Fruit fly (Drosophila melanogaster) whole organism, embryonic: Measurements from ENCODE around the gene AstCC.

Experiments used
- Aef1 ChIP-seq: fragments of 200-800 bp; sonication (Bioruptor generic); IDR thresholded peaks from 3 replicates; pipeline ENCODE4 v1.3.6; 2022; ENCODE audit warnings: missing biosample characterization, missing genetic modification characterization
- Antp ChIP-seq: fragments of 200-800 bp; sonication (Bioruptor generic); optimal IDR thresholded peaks from 3 replicates; lab custom pipeline; 2016; ENCODE audit warnings: missing biosample characterization, missing genetic modification characterization
- BtbVII ChIP-seq: fragments of 200-800 bp; sonication (Bioruptor generic); optimal IDR thresholded peaks from 3 replicates; lab custom pipeline; 2017; ENCODE audit warnings: missing biosample characterization, mild to moderate bottlenecking, missing genetic modification characterization
- C15 ChIP-seq: fragments of 200-800 bp; sonication (Bioruptor generic); IDR thresholded peaks from 3 replicates; pipeline ENCODE4 v1.3.6; 2022; ENCODE audit warnings: missing biosample characterization, missing genetic modification characterization
- CG10321 ChIP-seq: fragments of 200-800 bp; sonication (Bioruptor generic); IDR thresholded peaks from 2 replicates; pipeline ENCODE4 v1.3.6; 2022; ENCODE audit warnings: missing biosample characterization, missing genetic modification characterization
- CG11723 ChIP-seq: fragments of 200-800 bp; sonication (Bioruptor generic); optimal IDR thresholded peaks from 2 replicates; lab custom pipeline; 2017; ENCODE audit warnings: missing biosample characterization, mild to moderate bottlenecking, missing genetic modification characterization
- CG12659 ChIP-seq: fragments of 200-800 bp; sonication (Bioruptor generic); optimal IDR thresholded peaks from 3 replicates; lab custom pipeline; 2017; ENCODE audit warnings: mild to moderate bottlenecking, missing biosample characterization, missing genetic modification reagents, missing genetic modification characterization
- CG13123 ChIP-seq: fragments of 200-800 bp; sonication (Bioruptor generic); optimal IDR thresholded peaks from 2 replicates; lab custom pipeline; 2016; ENCODE audit warnings: missing biosample characterization, missing genetic modification characterization
- CG15269 ChIP-seq: fragments of 200-800 bp; sonication (Bioruptor generic); optimal IDR thresholded peaks from 2 replicates; lab custom pipeline; 2018; ENCODE audit warnings: missing biosample characterization, mild to moderate bottlenecking, missing genetic modification characterization, moderate library complexity
- CG17912 ChIP-seq: fragments of 200-800 bp; sonication (Bioruptor generic); optimal IDR thresholded peaks from 2 replicates; lab custom pipeline; 2018; ENCODE audit warnings: missing biosample characterization, mild to moderate bottlenecking, missing genetic modification characterization
- CG18476 ChIP-seq: fragments of 200-800 bp; sonication (Bioruptor generic); optimal IDR thresholded peaks from 2 replicates; lab custom pipeline; 2016; ENCODE audit warnings: missing biosample characterization, mild to moderate bottlenecking, missing genetic modification characterization
- CG18764 ChIP-seq: fragments of 200-800 bp; sonication (Bioruptor generic); optimal IDR thresholded peaks from 3 replicates; lab custom pipeline; 2016; ENCODE audit warnings: missing biosample characterization, missing genetic modification characterization
- CG2116 ChIP-seq: fragments of 200-800 bp; sonication (Bioruptor generic); optimal IDR thresholded peaks from 3 replicates; lab custom pipeline; 2018; ENCODE audit warnings: missing biosample characterization, mild to moderate bottlenecking, missing genetic modification characterization
- CG2199 ChIP-seq: fragments of 200-800 bp; sonication (Bioruptor generic); IDR thresholded peaks from 3 replicates; pipeline ENCODE4 v1.3.6; 2022; ENCODE audit warnings: missing biosample characterization, missing genetic modification characterization
- CG3847 ChIP-seq: fragments of 200-800 bp; sonication (Bioruptor generic); IDR thresholded peaks from 2 replicates; pipeline ENCODE4 v1.3.6; 2022; ENCODE audit warnings: missing biosample characterization, missing genetic modification characterization
- CG4360 ChIP-seq: fragments of 200-800 bp; sonication (Bioruptor generic); IDR thresholded peaks from 2 replicates; pipeline ENCODE4 v1.3.6; 2022; ENCODE audit warnings: missing biosample characterization, missing genetic modification characterization
- CG6854 ChIP-seq: fragments of 200-800 bp; sonication (Bioruptor generic); optimal IDR thresholded peaks from 3 replicates; lab custom pipeline; 2017; ENCODE audit warnings: missing biosample characterization, mild to moderate bottlenecking, missing genetic modification characterization
- CG7987 ChIP-seq: fragments of 200-800 bp; sonication (Bioruptor generic); optimal IDR thresholded peaks from 2 replicates; lab custom pipeline; 2018; ENCODE audit warnings: missing biosample characterization, mild to moderate bottlenecking, missing genetic modification characterization, moderate library complexity
- Camta ChIP-seq: fragments of 200-800 bp; sonication (Bioruptor generic); optimal IDR thresholded peaks from 2 replicates; lab custom pipeline; 2016; ENCODE audit warnings: missing biosample characterization, missing genetic modification characterization
- Chrac-16 ChIP-seq: fragments of 200-800 bp; sonication (Bioruptor generic); optimal IDR thresholded peaks from 3 replicates; lab custom pipeline; 2016; ENCODE audit warnings: missing biosample characterization, missing genetic modification characterization
- CrebB ChIP-seq: fragments of 200-800 bp; sonication (Bioruptor generic); optimal IDR thresholded peaks from 3 replicates; lab custom pipeline; 2018; ENCODE audit warnings: missing biosample characterization, mild to moderate bottlenecking, missing genetic modification characterization
- Dek ChIP-seq: fragments of 200-800 bp; sonication (Bioruptor generic); optimal IDR thresholded peaks from 3 replicates; lab custom pipeline; 2019; ENCODE audit warnings: missing biosample characterization, mild to moderate bottlenecking, missing genetic modification characterization, moderate library complexity
- Dip3 ChIP-seq: fragments of 200-800 bp; sonication (Bioruptor generic); optimal IDR thresholded peaks from 3 replicates; lab custom pipeline; 2016; ENCODE audit warnings: missing biosample characterization, missing genetic modification characterization
- Doc2 ChIP-seq: fragments of 200-800 bp; sonication (Bioruptor generic); IDR thresholded peaks from 2 replicates; pipeline ENCODE4 v1.3.6; 2022; ENCODE audit warnings: missing biosample characterization, missing genetic modification characterization
- Gug ChIP-seq: fragments of 200-800 bp; sonication (Bioruptor generic); IDR thresholded peaks from 4 replicates; pipeline ENCODE4 v1.3.6; 2022; ENCODE audit warnings: missing biosample characterization, missing genetic modification characterization
- HHEX ChIP-seq: fragments of 200-800 bp; sonication (Bioruptor generic); optimal IDR thresholded peaks from 3 replicates; lab custom pipeline; 2017; ENCODE audit warnings: missing biosample characterization, mild to moderate bottlenecking, missing genetic modification characterization, missing genetic modification reagents
- Hr78 ChIP-seq, 2 experiments: fragments of 200-800 bp in 1 of 2; fragments of >200 bp in 1 of 2; sonication (Bioruptor generic) in 1 of 2; optimal IDR thresholded peaks; 2 replicates each; lab custom pipeline; 2017 to 2019; ENCODE audit warnings: missing biosample characterization in 2 of 2, missing genetic modification characterization in 2 of 2, mild to moderate bottlenecking in 1 of 2, moderate library complexity in 1 of 2
- Sin3A ChIP-seq: fragments of >200 bp; optimal IDR thresholded peaks from 2 replicates; lab custom pipeline; 2018
- Spps ChIP-seq: fragments of 200-800 bp; sonication (Bioruptor generic); optimal IDR thresholded peaks from 2 replicates; lab custom pipeline; 2018; ENCODE audit warnings: missing biosample characterization, mild to moderate bottlenecking, missing genetic modification characterization
- Sry-δ ChIP-seq: fragments of 200-800 bp; sonication (Bioruptor generic); optimal IDR thresholded peaks from 2 replicates; lab custom pipeline; 2016; ENCODE audit warnings: missing biosample characterization, missing genetic modification characterization
- Vsx1 ChIP-seq: fragments of 200-800 bp; sonication (Bioruptor generic); optimal IDR thresholded peaks from 2 replicates; lab custom pipeline; 2017; ENCODE audit warnings: missing biosample characterization, mild to moderate bottlenecking, missing genetic modification characterization, missing genetic modification reagents
- Xrp1 ChIP-seq: fragments of 200-800 bp; sonication (Bioruptor generic); IDR thresholded peaks from 2 replicates; pipeline ENCODE4 v1.3.6; 2022; ENCODE audit warnings: missing biosample characterization, missing genetic modification characterization
- ac ChIP-seq: fragments of 200-800 bp; sonication (Bioruptor generic); optimal IDR thresholded peaks from 3 replicates; lab custom pipeline; 2017; ENCODE audit warnings: missing biosample characterization, mild to moderate bottlenecking, missing genetic modification characterization
- ato ChIP-seq: fragments of 200-800 bp; sonication (Bioruptor generic); IDR thresholded peaks from 2 replicates; pipeline ENCODE4 v1.3.6; 2022; ENCODE audit warnings: missing biosample characterization, missing genetic modification characterization; ENCODE audit not compliant: partially characterized antibody
- bcd ChIP-seq: fragments of 200-800 bp; sonication (Bioruptor generic); optimal IDR thresholded peaks from 2 replicates; lab custom pipeline; 2017; ENCODE audit warnings: missing biosample characterization, mild to moderate bottlenecking, missing genetic modification characterization
- cad ChIP-seq: fragments of >200 bp; optimal IDR thresholded peaks from 2 replicates; lab custom pipeline; 2017; ENCODE audit warnings: missing biosample characterization, missing genetic modification characterization
- dysf ChIP-seq: fragments of 200-800 bp; sonication (Bioruptor generic); IDR thresholded peaks from 3 replicates; pipeline ENCODE4 v1.3.6; 2022; ENCODE audit warnings: missing biosample characterization, missing genetic modification characterization
- eyg ChIP-seq: fragments of 200-800 bp; sonication (Bioruptor generic); optimal IDR thresholded peaks from 3 replicates; lab custom pipeline; 2016; ENCODE audit warnings: missing biosample characterization, missing genetic modification characterization
- fd96Cb ChIP-seq: fragments of 200-800 bp; sonication (Bioruptor generic); optimal IDR thresholded peaks from 2 replicates; lab custom pipeline; 2018; ENCODE audit warnings: missing biosample characterization, mild to moderate bottlenecking, missing genetic modification characterization, moderate library complexity
- gcm2 ChIP-seq: fragments of 200-800 bp; sonication (Bioruptor generic); optimal IDR thresholded peaks from 2 replicates; lab custom pipeline; 2016; ENCODE audit warnings: missing biosample characterization, missing genetic modification characterization
- h ChIP-seq: fragments of >200 bp; optimal IDR thresholded peaks from 2 replicates; lab custom pipeline; 2017
- jing ChIP-seq: fragments of 200-800 bp; sonication (Bioruptor generic); optimal IDR thresholded peaks from 2 replicates; lab custom pipeline; 2018; ENCODE audit warnings: missing biosample characterization, mild to moderate bottlenecking, missing genetic modification characterization
- nom ChIP-seq: fragments of 200-800 bp; sonication (Bioruptor generic); optimal IDR thresholded peaks from 2 replicates; lab custom pipeline; 2017; ENCODE audit warnings: missing biosample characterization, missing genetic modification characterization, mild to moderate bottlenecking, moderate library complexity, missing genetic modification reagents
- row ChIP-seq: fragments of 200-800 bp; sonication (Bioruptor generic); IDR thresholded peaks from 3 replicates; pipeline ENCODE4 v1.3.6; 2022; ENCODE audit warnings: missing biosample characterization, missing genetic modification characterization
- sd ChIP-seq: fragments of 200-800 bp; sonication (Bioruptor generic); optimal IDR thresholded peaks from 3 replicates; lab custom pipeline; 2018; ENCODE audit warnings: missing biosample characterization, mild to moderate bottlenecking, missing genetic modification characterization, moderate library complexity
- sr ChIP-seq: fragments of 200-800 bp; sonication (Bioruptor generic); IDR thresholded peaks from 3 replicates; pipeline ENCODE4 v1.3.6; 2022; ENCODE audit warnings: missing biosample characterization, missing genetic modification characterization
- tap ChIP-seq: fragments of 200-800 bp; optimal IDR thresholded peaks from 3 replicates; lab custom pipeline; 2019; ENCODE audit warnings: missing biosample characterization, mild to moderate bottlenecking, missing genetic modification characterization, moderate library complexity
- tgo ChIP-seq: fragments of 200-800 bp; sonication (Bioruptor generic); IDR thresholded peaks from 3 replicates; pipeline ENCODE4 v1.3.6; 2022; ENCODE audit warnings: missing biosample characterization, missing genetic modification characterization
- yki ChIP-seq: fragments of >200 bp; optimal IDR thresholded peaks from 3 replicates; lab custom pipeline; 2018
- z ChIP-seq: fragments of 200-800 bp; sonication (Bioruptor generic); IDR thresholded peaks from 3 replicates; pipeline ENCODE4 v1.3.6; 2022; ENCODE audit warnings: missing biosample characterization, missing genetic modification characterization
- zen ChIP-seq: fragments of 200-800 bp; sonication (Bioruptor generic); optimal IDR thresholded peaks from 3 replicates; lab custom pipeline; 2018; ENCODE audit warnings: missing biosample characterization, mild to moderate bottlenecking, missing genetic modification characterization, moderate library complexity

AstCC gene

DNA sequence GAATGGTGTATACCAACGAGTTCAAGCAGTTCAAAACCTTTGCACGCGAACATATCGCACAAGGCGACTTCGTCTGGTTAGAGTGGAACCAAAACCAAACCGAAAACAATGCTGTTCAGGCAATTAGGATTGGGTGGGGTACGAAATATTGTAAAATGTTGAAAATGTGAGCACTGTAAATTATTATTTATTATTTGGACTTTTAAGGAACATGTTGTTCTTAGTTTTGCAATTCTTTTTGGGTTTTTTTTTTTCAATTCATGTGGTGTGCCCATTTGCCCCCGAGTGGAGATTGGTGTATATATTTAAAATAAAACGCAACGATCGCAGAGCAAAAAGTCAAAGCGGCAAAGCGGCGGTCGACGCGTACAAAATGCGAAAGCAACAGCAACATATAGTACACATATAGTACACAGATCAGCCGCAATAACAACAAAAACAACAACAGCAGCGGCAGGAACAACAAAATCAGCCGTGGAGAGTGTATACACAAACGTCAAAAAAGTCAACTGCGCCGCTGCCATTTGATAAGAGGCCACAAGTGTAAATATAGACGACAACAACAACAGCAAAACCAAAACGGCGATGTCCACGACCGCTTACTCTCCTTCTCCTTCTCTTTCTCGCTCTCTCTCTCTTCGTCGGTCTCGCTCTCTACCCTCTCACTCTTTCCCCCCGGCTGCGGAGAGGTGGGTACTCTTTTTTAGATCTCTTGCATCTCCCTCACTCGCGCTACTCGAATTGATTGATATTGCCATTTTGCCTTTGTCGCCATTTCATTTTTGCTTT lies 40.2 kb downstream of the AstCC start (continued):
- TF ChIP-seq z (no peak), tap (peak; percentile 25), Aef1 (GFP tag; lab: Robert Waterston, UW) (peak; percentile 74), CG15269 (tag; lab: Kevin White, UChicago) (peak; percentile 36), Dek (peak; percentile 13), Camta (GFP tag; lab: Kevin White, UChicago) (no peak), CG7987 (GFP tag; lab: Kevin White, UChicago) (peak; percentile 19), zen (tag; lab: Kevin White, UChicago) (no peak), jing (GFP tag; lab: Kevin White, UChicago) (no peak), CG6854 (GFP tag; lab: Kevin White, UChicago) (peak; percentile 18), Dip3 (GFP tag; lab: Kevin White, UChicago) (peak; percentile 66), yki (lab: Kevin White, UChicago) (peak; percentile 32), gcm2 (no peak), Antp (GFP tag; lab: Kevin White, UChicago) (no peak), Chrac-16 (GFP tag; lab: Kevin White, UChicago) (peak; percentile 19), Xrp1 (peak; percentile 46), Vsx1 (GFP tag; lab: Kevin White, UChicago) (peak; percentile 75), sr (GFP tag; lab: Robert Waterston, UW) (0 out of 3 replicates have a peak, but pooled peaks have one; percentile 37), CG11723 (GFP tag; lab: Kevin White, UChicago) (peak; percentile 25), Sry-δ (GFP tag; lab: Kevin White, UChicago) (no peak), HHEX (GFP tag; lab: Kevin White, UChicago) (peak; percentile 66), bcd (GFP tag; lab: Kevin White, UChicago) (peak; percentile 27), tgo (peak; percentile 45; the same call in 2 of the 3 replicates), sd (tag; lab: Kevin White, UChicago) (no peak), fd96Cb (no peak), row (peak; percentile 51), Doc2 (GFP tag; lab: Robert Waterston, UW) (no peak), dysf (0 out of 3 replicates have a peak, but pooled peaks have one; percentile 40), CG2199 (no peak), CG18764 (no peak), eyg (GFP tag; lab: Kevin White, UChicago) (no peak), CrebB (tag; lab: Kevin White, UChicago) (peak; percentile 63), Spps (tag; lab: Kevin White, UChicago) (no peak), CG13123 (GFP tag; lab: Kevin White, UChicago) (peak; percentile 17), Gug (GFP tag; lab: Robert Waterston, UW) (no peak; the same call in 3 of the 4 replicates), C15 (no peak), Sin3A (lab: Kevin White, UChicago) (no peak), nom (GFP tag; lab: Kevin White, UChicago) (peak; percentile 49), CG12659 (GFP tag; lab: Kevin White, UChicago) (peak; percentile 18), ac (GFP tag; lab: Kevin White, UChicago) (no peak), CG18476 (no peak), h (lab: Kevin White, UChicago) (no peak), Hr78 (GFP tag; optimal IDR thresholded peaks at IDR 0.05; lab: Kevin White, UChicago) (peak in 1 of 2 experiments; percentile 97), BtbVII (GFP tag; lab: Kevin White, UChicago) (peak; percentile 59), CG3847 (GFP tag; lab: Robert Waterston, UW) (0 out of 2 replicates have a peak, but pooled peaks have one; percentile 6), cad (GFP tag; lab: Kevin White, UChicago) (no peak), CG4360 (GFP tag; lab: Robert Waterston, UW) (peak; percentile 92), CG17912 (GFP tag; lab: Kevin White, UChicago) (no peak), CG2116 (GFP tag; lab: Kevin White, UChicago) (no peak), ato (no peak), CG10321 (no peak; the same call in 1 of the 2 replicates)
